Worm (Caenorhabditis elegans) whole organism, L4/young adult: ENCODE measurements around the gene D1086.2.

Source experiments
- W03F9.2 ChIP-seq: fragments of 150-350 bp; optimal IDR thresholded peaks from 2 replicates; lab custom pipeline; 2014; ENCODE audit warnings: missing biosample characterization, missing genetic modification characterization
- him-1 ChIP-seq: sonication (generic microtip); optimal IDR thresholded peaks from 2 replicates; lab custom pipeline; 2016; ENCODE audit warnings: missing genotype, missing genetic modification reagents, missing genetic modification characterization, missing compliant biosample characterization

DNA sequence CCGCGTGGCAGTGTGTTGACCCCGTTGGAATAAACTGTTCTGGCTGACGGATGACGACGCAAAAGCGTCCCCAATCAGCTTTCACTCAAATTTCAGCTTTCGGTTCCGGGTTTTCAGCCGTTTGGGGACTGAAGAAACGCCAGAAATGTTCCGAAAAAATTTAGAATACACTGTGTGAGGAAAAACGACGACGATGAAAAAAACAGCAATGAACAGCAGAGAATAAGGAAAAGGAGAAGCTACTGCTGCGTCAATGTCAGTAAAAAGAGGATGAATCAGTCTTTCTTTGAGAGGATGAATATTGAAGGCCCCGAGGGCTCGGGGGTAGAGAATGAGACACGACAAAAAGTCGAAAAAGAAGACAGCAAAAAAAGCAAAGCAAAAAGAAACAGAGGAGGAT lies 30.4 kb upstream of the D1086.2 start:
- TF ChIP-seq him-1 (tag; lab: Kevin White, UChicago): no peak
- TF ChIP-seq W03F9.2 (tag; lab: Kevin White, UChicago): no peak
